Fruit fly (Drosophila melanogaster) whole organism, embryonic: ENCODE data around the gene Bili.

Experiments
- ATbp ChIP-seq: fragments of 200-800 bp; sonication (Bioruptor generic); optimal IDR thresholded peaks from 2 replicates; lab custom pipeline; 2017; ENCODE audit warnings: missing biosample characterization, mild to moderate bottlenecking, missing genetic modification characterization, missing genetic modification reagents
- Aef1 ChIP-seq: fragments of 200-800 bp; sonication (Bioruptor generic); IDR thresholded peaks from 3 replicates; pipeline ENCODE4 v1.3.6; 2022; ENCODE audit warnings: missing biosample characterization, missing genetic modification characterization
- Antp ChIP-seq: fragments of 200-800 bp; sonication (Bioruptor generic); optimal IDR thresholded peaks from 3 replicates; lab custom pipeline; 2016; ENCODE audit warnings: missing biosample characterization, missing genetic modification characterization
- Bgb ChIP-seq: fragments of 200-800 bp; sonication (Bioruptor generic); IDR thresholded peaks from 2 replicates; pipeline ENCODE4 v1.3.6; 2022; ENCODE audit warnings: missing biosample characterization, missing genetic modification characterization; ENCODE audit not compliant: partially characterized antibody
- C15 ChIP-seq: fragments of 200-800 bp; sonication (Bioruptor generic); IDR thresholded peaks from 3 replicates; pipeline ENCODE4 v1.3.6; 2022; ENCODE audit warnings: missing biosample characterization, missing genetic modification characterization
- CG1024 ChIP-seq: fragments of 200-800 bp; sonication (Bioruptor generic); IDR thresholded peaks from 2 replicates; pipeline ENCODE4 v1.3.6; 2022; ENCODE audit warnings: missing biosample characterization, missing genetic modification characterization
- CG10431 ChIP-seq: fragments of 200-800 bp; sonication (Bioruptor generic); optimal IDR thresholded peaks from 3 replicates; lab custom pipeline; 2018; ENCODE audit warnings: missing biosample characterization, mild to moderate bottlenecking, missing genetic modification characterization
- CG11093 ChIP-seq: fragments of 200-800 bp; sonication (Bioruptor generic); IDR thresholded peaks from 3 replicates; pipeline ENCODE4 v1.3.6; 2022; ENCODE audit warnings: missing biosample characterization, missing genetic modification characterization
- CG12104 ChIP-seq: fragments of 200-800 bp; sonication (Bioruptor generic); optimal IDR thresholded peaks from 3 replicates; lab custom pipeline; 2016; ENCODE audit warnings: missing biosample characterization, missing genetic modification characterization
- CG14441 ChIP-seq: fragments of 200-800 bp; sonication (Bioruptor generic); IDR thresholded peaks from 2 replicates; pipeline ENCODE4 v1.3.6; 2022; ENCODE audit warnings: missing biosample characterization, missing genetic modification characterization
- CG15514 ChIP-seq: fragments of 200-800 bp; sonication (Bioruptor generic); optimal IDR thresholded peaks from 3 replicates; lab custom pipeline; 2017; ENCODE audit warnings: missing biosample characterization, missing genetic modification characterization, mild to moderate bottlenecking, moderate library complexity, missing genetic modification reagents
- CG2678 ChIP-seq: fragments of 200-800 bp; sonication (Bioruptor generic); optimal IDR thresholded peaks from 3 replicates; lab custom pipeline; 2019; ENCODE audit warnings: missing biosample characterization, mild to moderate bottlenecking, missing genetic modification characterization, moderate library complexity
- CG2875 ChIP-seq: fragments of 200-800 bp; sonication (Bioruptor generic); optimal IDR thresholded peaks from 2 replicates; lab custom pipeline; 2017; ENCODE audit warnings: missing biosample characterization, mild to moderate bottlenecking, missing genetic modification characterization, missing genetic modification reagents
- CG30431 ChIP-seq: fragments of 200-800 bp; sonication (Bioruptor generic); optimal IDR thresholded peaks from 2 replicates; lab custom pipeline; 2017; ENCODE audit warnings: missing biosample characterization, missing genetic modification characterization
- CG34376 ChIP-seq: fragments of 200-800 bp; sonication (Bioruptor generic); optimal IDR thresholded peaks from 2 replicates; lab custom pipeline; 2018; ENCODE audit warnings: missing biosample characterization, mild to moderate bottlenecking, missing genetic modification characterization
- CG6254 ChIP-seq: fragments of 200-800 bp; sonication (Bioruptor generic); optimal IDR thresholded peaks from 3 replicates; lab custom pipeline; 2017; ENCODE audit warnings: mild to moderate bottlenecking, missing biosample characterization, missing genetic modification reagents, missing genetic modification characterization
- CG6854 ChIP-seq: fragments of 200-800 bp; sonication (Bioruptor generic); optimal IDR thresholded peaks from 3 replicates; lab custom pipeline; 2017; ENCODE audit warnings: missing biosample characterization, mild to moderate bottlenecking, missing genetic modification characterization
- CG7372 ChIP-seq: fragments of 200-800 bp; sonication (Bioruptor generic); IDR thresholded peaks from 2 replicates; pipeline ENCODE4 v1.3.6; 2022; ENCODE audit warnings: missing biosample characterization, missing genetic modification characterization
- E2f1 ChIP-seq: fragments of 200-800 bp; sonication (Bioruptor generic); IDR thresholded peaks from 2 replicates; pipeline ENCODE4 v1.3.6; 2022; ENCODE audit warnings: missing biosample characterization, missing genetic modification characterization
- E2f2 ChIP-seq: fragments of 200-800 bp; sonication (Bioruptor generic); IDR thresholded peaks from 2 replicates; pipeline ENCODE4 v1.3.6; 2022; ENCODE audit warnings: missing biosample characterization, missing genetic modification characterization
- ERR ChIP-seq: fragments of 200-800 bp; sonication (Bioruptor generic); optimal IDR thresholded peaks from 2 replicates; lab custom pipeline; 2016; ENCODE audit warnings: missing biosample characterization, missing genetic modification characterization
- Eip74EF ChIP-seq, 2 experiments: fragments of 200-800 bp in 1 of 2; fragments of >200 bp in 1 of 2; sonication (Bioruptor generic) in 1 of 2; optimal IDR thresholded peaks; 2 replicates each; lab custom pipeline; 2017 to 2019; ENCODE audit warnings: missing biosample characterization in 2 of 2, missing genetic modification characterization in 2 of 2, mild to moderate bottlenecking in 1 of 2, moderate library complexity in 1 of 2
- Fer1 ChIP-seq: fragments of 200-800 bp; sonication (Bioruptor generic); optimal IDR thresholded peaks from 2 replicates; lab custom pipeline; 2017; ENCODE audit warnings: missing biosample characterization, mild to moderate bottlenecking, missing genetic modification characterization
- HLH3B ChIP-seq: fragments of 200-800 bp; sonication (Bioruptor generic); IDR thresholded peaks from 2 replicates; pipeline ENCODE4 v1.3.6; 2022; ENCODE audit warnings: missing biosample characterization, missing genetic modification characterization
- HLHmδ ChIP-seq: fragments of 200-800 bp; sonication (Bioruptor generic); optimal IDR thresholded peaks from 2 replicates; lab custom pipeline; 2018; ENCODE audit warnings: missing biosample characterization, mild to moderate bottlenecking, missing genetic modification characterization, moderate library complexity
- Hand ChIP-seq: fragments of 200-800 bp; sonication (Bioruptor generic); optimal IDR thresholded peaks from 2 replicates; lab custom pipeline; 2017; ENCODE audit warnings: mild to moderate bottlenecking, missing biosample characterization, missing genetic modification reagents, missing genetic modification characterization
- Jarid2 ChIP-seq: fragments of 200-800 bp; sonication (Bioruptor generic); optimal IDR thresholded peaks from 3 replicates; lab custom pipeline; 2017; ENCODE audit warnings: mild to moderate bottlenecking, missing biosample characterization, missing genetic modification reagents, missing genetic modification characterization
- Lhr ChIP-seq: fragments of 200-800 bp; sonication (Bioruptor generic); optimal IDR thresholded peaks from 3 replicates; lab custom pipeline; 2017; ENCODE audit warnings: mild to moderate bottlenecking, missing biosample characterization, missing genetic modification reagents, missing genetic modification characterization
- Neu2 ChIP-seq: fragments of 200-800 bp; sonication (Bioruptor generic); optimal IDR thresholded peaks from 3 replicates; lab custom pipeline; 2016; ENCODE audit warnings: missing biosample characterization, missing genetic modification characterization, borderline replicate concordance
- Nf-YB ChIP-seq: fragments of 200-800 bp; sonication (Bioruptor generic); optimal IDR thresholded peaks from 3 replicates; lab custom pipeline; 2019; ENCODE audit warnings: missing biosample characterization, mild to moderate bottlenecking, missing genetic modification characterization, moderate library complexity
- Poxn ChIP-seq: fragments of 200-800 bp; sonication (Bioruptor generic); IDR thresholded peaks from 2 replicates; pipeline ENCODE4 v1.3.6; 2022; ENCODE audit warnings: missing biosample characterization, missing genetic modification characterization
- Stat92E ChIP-seq, 3 experiments: fragments of >200 bp in 2 of 3; fragments of 200-800 bp in 1 of 3; sonication (Bioruptor generic) in 1 of 3; optimal IDR thresholded peaks; 2 replicates each; lab custom pipeline; 2017 to 2019; ENCODE audit warnings: missing biosample characterization in 3 of 3, missing genetic modification characterization in 3 of 3, mild to moderate bottlenecking in 1 of 3, moderate library complexity in 1 of 3
- al ChIP-seq: fragments of 200-800 bp; sonication (Bioruptor generic); IDR thresholded peaks from 2 replicates; pipeline ENCODE4 v1.3.6; 2022; ENCODE audit warnings: missing biosample characterization, missing genetic modification characterization
- az2 ChIP-seq: fragments of 200-800 bp; sonication (Bioruptor generic); optimal IDR thresholded peaks from 3 replicates; lab custom pipeline; 2016; ENCODE audit warnings: missing biosample characterization, missing genetic modification characterization
- br ChIP-seq: fragments of >200 bp; optimal IDR thresholded peaks from 2 replicates; lab custom pipeline; 2017
- caup ChIP-seq: fragments of 200-800 bp; sonication (Bioruptor generic); optimal IDR thresholded peaks from 3 replicates; lab custom pipeline; 2017; ENCODE audit warnings: missing biosample characterization, mild to moderate bottlenecking, missing genetic modification characterization, moderate library complexity; ENCODE audit not compliant: severe bottlenecking
- emc ChIP-seq: fragments of 200-800 bp; sonication (Bioruptor generic); optimal IDR thresholded peaks from 2 replicates; lab custom pipeline; 2016; ENCODE audit warnings: missing biosample characterization, missing genetic modification characterization
- fd64A ChIP-seq: fragments of 200-800 bp; sonication (Bioruptor generic); optimal IDR thresholded peaks from 3 replicates; lab custom pipeline; 2018; ENCODE audit warnings: missing biosample characterization, mild to moderate bottlenecking, missing genetic modification characterization
- hb ChIP-seq: fragments of 200-800 bp; sonication (Bioruptor generic); IDR thresholded peaks from 3 replicates; pipeline ENCODE4 v1.3.6; 2022; ENCODE audit warnings: missing biosample characterization, missing genetic modification characterization; ENCODE audit not compliant: partially characterized antibody
- klu ChIP-seq: fragments of 200-800 bp; sonication (Bioruptor generic); IDR thresholded peaks from 2 replicates; pipeline ENCODE4 v1.3.6; 2022; ENCODE audit warnings: missing biosample characterization, missing genetic modification characterization
- lov ChIP-seq, 2 experiments: fragments of 200-800 bp in 1 of 2; fragments of >200 bp in 1 of 2; sonication (Bioruptor generic) in 1 of 2; IDR thresholded peaks in 1 of 2; optimal IDR thresholded peaks in 1 of 2; 2 replicates in 1 of 2; 3 replicates in 1 of 2; pipeline versions ENCODE4 v1.3.6 to Lab custom; 2017 to 2022; ENCODE audit warnings: missing biosample characterization in 1 of 2, missing genetic modification characterization in 1 of 2
- salm ChIP-seq: fragments of 200-800 bp; sonication (Bioruptor generic); optimal IDR thresholded peaks from 2 replicates; lab custom pipeline; 2018; ENCODE audit warnings: missing biosample characterization, mild to moderate bottlenecking, missing genetic modification characterization
- scrt ChIP-seq: fragments of 200-800 bp; sonication (Bioruptor generic); optimal IDR thresholded peaks from 2 replicates; lab custom pipeline; 2018; ENCODE audit warnings: missing biosample characterization, mild to moderate bottlenecking, missing genetic modification characterization, moderate library complexity
- shn ChIP-seq: fragments of 200-800 bp; sonication (Bioruptor generic); optimal IDR thresholded peaks from 3 replicates; lab custom pipeline; 2016; ENCODE audit warnings: missing biosample characterization, missing genetic modification characterization
- slou ChIP-seq: fragments of 200-800 bp; sonication (Bioruptor generic); optimal IDR thresholded peaks from 3 replicates; lab custom pipeline; 2016; ENCODE audit warnings: missing biosample characterization, missing genetic modification characterization
- stwl ChIP-seq: fragments of 200-800 bp; sonication (Bioruptor generic); optimal IDR thresholded peaks from 3 replicates; lab custom pipeline; 2018; ENCODE audit warnings: missing biosample characterization, mild to moderate bottlenecking, missing genetic modification characterization, moderate library complexity
- twi ChIP-seq: fragments of 200-800 bp; optimal IDR thresholded peaks from 2 replicates; lab custom pipeline; 2019; ENCODE audit warnings: missing biosample characterization, mild to moderate bottlenecking, missing genetic modification characterization, moderate library complexity
- zfh2 ChIP-seq: fragments of 200-800 bp; sonication (Bioruptor generic); optimal IDR thresholded peaks from 2 replicates; lab custom pipeline; 2016; ENCODE audit warnings: missing biosample characterization, missing genetic modification characterization

Bili gene

dm6 chr3R:25137565-25138367, 6.7 kb downstream of the Bili start, which contains the start of gene danr (continued):
- TF ChIP-seq Eip74EF (GFP tag; optimal IDR thresholded peaks at IDR 0.05; lab: Kevin White, UChicago) (no peak), az2 (GFP tag; lab: Kevin White, UChicago) (no peak), CG11093 (GFP tag; lab: Robert Waterston, UW) (no peak), CG34376 (no peak), CG30431 (GFP tag; lab: Kevin White, UChicago) (no peak), shn (GFP tag; lab: Kevin White, UChicago) (no peak), ATbp (GFP tag; lab: Kevin White, UChicago) (no peak), Poxn (GFP tag; lab: Robert Waterston, UW) (no peak), Jarid2 (GFP tag; lab: Kevin White, UChicago) (peak; percentile 77), br (no peak), CG6254 (GFP tag; lab: Kevin White, UChicago) (no peak), klu (no peak), CG1024 (no peak), ERR (no peak), HLH3B (GFP tag; lab: Robert Waterston, UW) (no peak), scrt (peak; percentile 96), Stat92E (GFP tag; optimal IDR thresholded peaks at IDR 0.05; lab: Kevin White, UChicago) (no peak), emc (GFP tag; lab: Kevin White, UChicago) (no peak), CG10431 (no peak), HLHmδ (GFP tag; lab: Kevin White, UChicago) (no peak), CG2678 (tag; lab: Kevin White, UChicago) (no peak), slou (GFP tag; lab: Kevin White, UChicago) (no peak), C15 (GFP tag; lab: Robert Waterston, UW) (no peak), E2f2 (GFP tag; lab: Robert Waterston, UW) (no peak), caup (no peak), hb (GFP tag; lab: Robert Waterston, UW) (no peak), CG6854 (GFP tag; lab: Kevin White, UChicago) (no peak), Antp (GFP tag; lab: Kevin White, UChicago) (no peak), CG2875 (GFP tag; lab: Kevin White, UChicago) (no peak), Fer1 (GFP tag; lab: Kevin White, UChicago) (no peak), CG12104 (GFP tag; lab: Kevin White, UChicago) (no peak), Neu2 (no peak), fd64A (GFP tag; lab: Kevin White, UChicago) (no peak), zfh2 (GFP tag; lab: Kevin White, UChicago) (no peak), E2f1 (GFP tag; lab: Robert Waterston, UW) (no peak), CG15514 (GFP tag; lab: Kevin White, UChicago) (no peak), CG7372 (GFP tag; lab: Robert Waterston, UW) (no peak), lov (optimal IDR thresholded peaks at IDR 0.05; lab: Kevin White, UChicago) (no peak), lov (GFP tag; IDR thresholded peaks at IDR 0.05; lab: Robert Waterston, UW) (peak; percentile 52; the same call in 1 of the 3 replicates), Lhr (GFP tag; lab: Kevin White, UChicago) (no peak), Bgb (GFP tag; lab: Robert Waterston, UW) (0 out of 2 replicates have a peak, but pooled peaks have one; percentile 11), al (GFP tag; lab: Robert Waterston, UW) (no peak), Hand (GFP tag; lab: Kevin White, UChicago) (no peak), salm (no peak), stwl (tag; lab: Kevin White, UChicago) (no peak), Aef1 (no peak), CG14441 (no peak), Nf-YB (GFP tag; lab: Kevin White, UChicago) (peak; percentile 96), twi (tag; lab: Kevin White, UChicago) (no peak)
